Fruit fly (Drosophila melanogaster) whole organism, embryonic: ENCODE results near the gene CG6041.

Experiments used
- CG11560 ChIP-seq: fragments of 200-800 bp; sonication (Bioruptor generic); IDR thresholded peaks from 3 replicates; pipeline ENCODE4 v1.3.6; 2022; ENCODE audit warnings: missing biosample characterization, missing genetic modification characterization
- CG12155 ChIP-seq: fragments of 200-800 bp; sonication (Bioruptor generic); optimal IDR thresholded peaks from 3 replicates; lab custom pipeline; 2016; ENCODE audit warnings: missing biosample characterization, missing genetic modification characterization
- CG14710 ChIP-seq: fragments of 200-800 bp; sonication (Bioruptor generic); optimal IDR thresholded peaks from 3 replicates; lab custom pipeline; 2019; ENCODE audit warnings: missing biosample characterization, mild to moderate bottlenecking, missing genetic modification characterization, moderate library complexity
- CG14965 ChIP-seq: fragments of 200-800 bp; sonication (Bioruptor generic); optimal IDR thresholded peaks from 2 replicates; lab custom pipeline; 2016; ENCODE audit warnings: missing biosample characterization, missing genetic modification characterization, borderline replicate concordance
- CG15269 ChIP-seq: fragments of 200-800 bp; sonication (Bioruptor generic); optimal IDR thresholded peaks from 2 replicates; lab custom pipeline; 2018; ENCODE audit warnings: missing biosample characterization, mild to moderate bottlenecking, missing genetic modification characterization, moderate library complexity
- CG1832 ChIP-seq: fragments of 200-800 bp; sonication (Bioruptor generic); optimal IDR thresholded peaks from 2 replicates; lab custom pipeline; 2017; ENCODE audit warnings: missing biosample characterization, mild to moderate bottlenecking, missing genetic modification characterization, inconsistent platforms
- CG2875 ChIP-seq: fragments of 200-800 bp; sonication (Bioruptor generic); optimal IDR thresholded peaks from 2 replicates; lab custom pipeline; 2017; ENCODE audit warnings: missing biosample characterization, mild to moderate bottlenecking, missing genetic modification characterization, missing genetic modification reagents
- CG30403 ChIP-seq: fragments of 200-800 bp; sonication (Bioruptor generic); optimal IDR thresholded peaks from 3 replicates; lab custom pipeline; 2016; ENCODE audit warnings: missing biosample characterization, missing genetic modification characterization
- CG3838 ChIP-seq: fragments of 200-800 bp; sonication (Bioruptor generic); optimal IDR thresholded peaks from 3 replicates; lab custom pipeline; 2016; ENCODE audit warnings: missing biosample characterization, missing genetic modification characterization
- CG42726 ChIP-seq: fragments of 200-800 bp; sonication (Bioruptor generic); IDR thresholded peaks from 2 replicates; pipeline ENCODE4 v1.3.6; 2022; ENCODE audit warnings: missing biosample characterization, missing genetic modification characterization; ENCODE audit not compliant: partially characterized antibody
- CG4424 ChIP-seq: fragments of 200-800 bp; sonication (Bioruptor generic); optimal IDR thresholded peaks from 3 replicates; lab custom pipeline; 2016; ENCODE audit warnings: missing biosample characterization, missing genetic modification characterization
- CG6272 ChIP-seq: fragments of 200-800 bp; sonication (Bioruptor generic); IDR thresholded peaks from 2 replicates; pipeline ENCODE4 v1.3.6; 2022; ENCODE audit warnings: missing biosample characterization, missing genetic modification characterization
- CG7271 ChIP-seq: fragments of 200-800 bp; sonication (Bioruptor generic); optimal IDR thresholded peaks from 2 replicates; lab custom pipeline; 2018; ENCODE audit warnings: missing biosample characterization, mild to moderate bottlenecking, missing genetic modification characterization, moderate library complexity
- CG8281 ChIP-seq: fragments of 200-800 bp; sonication (Bioruptor generic); optimal IDR thresholded peaks from 2 replicates; lab custom pipeline; 2018; ENCODE audit warnings: missing biosample characterization, mild to moderate bottlenecking, missing genetic modification characterization, moderate library complexity
- CG8765 ChIP-seq: fragments of 200-800 bp; sonication (Bioruptor generic); IDR thresholded peaks from 2 replicates; pipeline ENCODE4 v1.3.6; 2022; ENCODE audit warnings: missing biosample characterization, missing genetic modification characterization
- CG9876 ChIP-seq: fragments of 200-800 bp; sonication (Bioruptor generic); optimal IDR thresholded peaks from 2 replicates; lab custom pipeline; 2016; ENCODE audit warnings: missing biosample characterization, missing genetic modification characterization
- CoRest ChIP-seq: fragments of 200-800 bp; sonication (Bioruptor generic); optimal IDR thresholded peaks from 3 replicates; lab custom pipeline; 2018; ENCODE audit warnings: missing biosample characterization, mild to moderate bottlenecking, missing genetic modification characterization, moderate library complexity
- Drgx ChIP-seq: fragments of 200-800 bp; sonication (Bioruptor generic); IDR thresholded peaks from 2 replicates; pipeline ENCODE4 v1.3.6; 2022; ENCODE audit warnings: missing biosample characterization, missing genetic modification characterization
- E2f1 ChIP-seq: fragments of 200-800 bp; sonication (Bioruptor generic); IDR thresholded peaks from 2 replicates; pipeline ENCODE4 v1.3.6; 2022; ENCODE audit warnings: missing biosample characterization, missing genetic modification characterization
- ERR ChIP-seq: fragments of 200-800 bp; sonication (Bioruptor generic); optimal IDR thresholded peaks from 2 replicates; lab custom pipeline; 2016; ENCODE audit warnings: missing biosample characterization, missing genetic modification characterization
- Fer1 ChIP-seq: fragments of 200-800 bp; sonication (Bioruptor generic); optimal IDR thresholded peaks from 2 replicates; lab custom pipeline; 2017; ENCODE audit warnings: missing biosample characterization, mild to moderate bottlenecking, missing genetic modification characterization
- HHEX ChIP-seq: fragments of 200-800 bp; sonication (Bioruptor generic); optimal IDR thresholded peaks from 3 replicates; lab custom pipeline; 2017; ENCODE audit warnings: missing biosample characterization, mild to moderate bottlenecking, missing genetic modification characterization, missing genetic modification reagents
- HLH4C ChIP-seq: fragments of 200-800 bp; sonication (Bioruptor generic); IDR thresholded peaks from 3 replicates; pipeline ENCODE4 v1.3.6; 2022; ENCODE audit warnings: missing biosample characterization, missing genetic modification characterization; ENCODE audit not compliant: partially characterized antibody
- Hmr ChIP-seq: fragments of 200-800 bp; sonication (Bioruptor generic); optimal IDR thresholded peaks from 3 replicates; lab custom pipeline; 2017; ENCODE audit warnings: mild to moderate bottlenecking, missing biosample characterization, missing genetic modification reagents, missing genetic modification characterization
- MESR4 ChIP-seq: fragments of 200-800 bp; sonication (Bioruptor generic); optimal IDR thresholded peaks from 2 replicates; lab custom pipeline; 2018; ENCODE audit warnings: missing biosample characterization, mild to moderate bottlenecking, missing genetic modification characterization, moderate library complexity
- Med ChIP-seq: fragments of 200-800 bp; sonication (Bioruptor generic); peaks from one replicate; lab custom pipeline; 2016; ENCODE audit warnings: missing biosample characterization, missing genetic modification characterization, mild to moderate bottlenecking, inconsistent platforms, moderate library complexity
- NfI ChIP-seq: fragments of 200-800 bp; sonication (Bioruptor generic); optimal IDR thresholded peaks from 3 replicates; lab custom pipeline; 2018; ENCODE audit warnings: missing biosample characterization, mild to moderate bottlenecking, missing genetic modification characterization, moderate library complexity
- Ptx1 ChIP-seq: fragments of 200-800 bp; sonication (Bioruptor generic); IDR thresholded peaks from 2 replicates; pipeline ENCODE4 v1.3.6; 2022; ENCODE audit warnings: missing biosample characterization, missing genetic modification characterization
- Rfx ChIP-seq: fragments of 200-800 bp; sonication (Bioruptor generic); IDR thresholded peaks from 2 replicates; pipeline ENCODE4 v1.3.6; 2022; ENCODE audit warnings: missing biosample characterization, missing genetic modification characterization
- Side ChIP-seq: fragments of 200-800 bp; sonication (Bioruptor generic); optimal IDR thresholded peaks from 2 replicates; lab custom pipeline; 2016; ENCODE audit warnings: missing biosample characterization, missing genetic modification characterization
- Sin3A ChIP-seq: fragments of >200 bp; optimal IDR thresholded peaks from 2 replicates; lab custom pipeline; 2018
- Sox102F ChIP-seq: fragments of 200-800 bp; sonication (Bioruptor generic); optimal IDR thresholded peaks from 2 replicates; lab custom pipeline; 2018; ENCODE audit warnings: missing biosample characterization, mild to moderate bottlenecking, missing genetic modification characterization, moderate library complexity
- Trl ChIP-seq, 3 experiments: fragments of >200 bp in 2 of 3; fragments of 200-800 bp in 1 of 3; sonication (Bioruptor generic) in 1 of 3; optimal IDR thresholded peaks; 2 replicates in 1 of 3; 3 replicates in 2 of 3; lab custom pipeline; 2016 to 2017; ENCODE audit warnings: missing biosample characterization in 1 of 3, missing genetic modification characterization in 1 of 3
- az2 ChIP-seq: fragments of 200-800 bp; sonication (Bioruptor generic); optimal IDR thresholded peaks from 3 replicates; lab custom pipeline; 2016; ENCODE audit warnings: missing biosample characterization, missing genetic modification characterization
- bbx ChIP-seq: fragments of 200-800 bp; sonication (Bioruptor generic); IDR thresholded peaks from 2 replicates; pipeline ENCODE4 v1.3.6; 2022; ENCODE audit warnings: missing biosample characterization, missing genetic modification characterization; ENCODE audit not compliant: partially characterized antibody
- chif ChIP-seq, 2 experiments: fragments of 200-800 bp; sonication (Bioruptor generic); optimal IDR thresholded peaks; 3 replicates each; lab custom pipeline; 2016; ENCODE audit warnings: missing biosample characterization in 2 of 2, missing genetic modification characterization in 2 of 2
- dpn ChIP-seq, 2 experiments: fragments of 200-800 bp; sonication (Bioruptor generic); optimal IDR thresholded peaks; 3 replicates each; lab custom pipeline; 2016; ENCODE audit warnings: missing biosample characterization in 2 of 2, missing genetic modification characterization in 2 of 2
- ems ChIP-seq: fragments of 200-800 bp; sonication (Bioruptor generic); optimal IDR thresholded peaks from 3 replicates; lab custom pipeline; 2016; ENCODE audit warnings: missing biosample characterization, missing genetic modification characterization
- fd96Cb ChIP-seq: fragments of 200-800 bp; sonication (Bioruptor generic); optimal IDR thresholded peaks from 2 replicates; lab custom pipeline; 2018; ENCODE audit warnings: missing biosample characterization, mild to moderate bottlenecking, missing genetic modification characterization, moderate library complexity
- grau ChIP-seq: fragments of 200-800 bp; optimal IDR thresholded peaks from 3 replicates; lab custom pipeline; 2019; ENCODE audit warnings: missing biosample characterization, mild to moderate bottlenecking, missing genetic modification characterization, moderate library complexity
- oc ChIP-seq: fragments of 200-800 bp; sonication (Bioruptor generic); optimal IDR thresholded peaks from 2 replicates; lab custom pipeline; 2018; ENCODE audit warnings: missing biosample characterization, mild to moderate bottlenecking, missing genetic modification characterization, moderate library complexity
- otp ChIP-seq: fragments of 200-800 bp; sonication (Bioruptor generic); IDR thresholded peaks from 3 replicates; pipeline ENCODE4, ENCODE4 v1.3.6; 2022; ENCODE audit warnings: missing biosample characterization, missing genetic modification characterization
- pros ChIP-seq: fragments of 200-800 bp; sonication (Bioruptor generic); optimal IDR thresholded peaks from 3 replicates; lab custom pipeline; 2019; ENCODE audit warnings: missing biosample characterization, mild to moderate bottlenecking, missing genetic modification characterization, moderate library complexity
- pzg ChIP-seq: fragments of 200-800 bp; sonication (Bioruptor generic); optimal IDR thresholded peaks from 3 replicates; lab custom pipeline; 2018; ENCODE audit warnings: missing biosample characterization, mild to moderate bottlenecking, missing genetic modification characterization, moderate library complexity
- sens-2 ChIP-seq: fragments of 200-800 bp; sonication (Bioruptor generic); IDR thresholded peaks from 2 replicates; pipeline ENCODE4 v1.3.6; 2022; ENCODE audit warnings: missing biosample characterization, missing genetic modification characterization
- seq ChIP-seq: fragments of 200-800 bp; sonication (Bioruptor generic); IDR thresholded peaks from 2 replicates; pipeline ENCODE4 v1.3.6; 2022; ENCODE audit warnings: missing biosample characterization, missing genetic modification characterization
- so ChIP-seq: fragments of 200-800 bp; sonication (Bioruptor generic); IDR thresholded peaks from 3 replicates; pipeline ENCODE4 v1.3.6; 2022; ENCODE audit warnings: missing biosample characterization, missing genetic modification characterization
- tll ChIP-seq, 2 experiments: fragments of 200-800 bp in 1 of 2; fragments of >200 bp in 1 of 2; sonication (Bioruptor generic) in 1 of 2; optimal IDR thresholded peaks; 2 replicates each; lab custom pipeline; 2017 to 2019; ENCODE audit warnings: missing biosample characterization in 2 of 2, missing genetic modification characterization in 2 of 2, mild to moderate bottlenecking in 1 of 2, moderate library complexity in 1 of 2
- ttk ChIP-seq: fragments of 200-800 bp; sonication (Bioruptor generic); IDR thresholded peaks from 2 replicates; pipeline ENCODE4 v2.1.2; 2022; ENCODE audit warnings: missing biosample characterization, missing genetic modification characterization
- wdn ChIP-seq: fragments of 200-800 bp; sonication (Bioruptor generic); IDR thresholded peaks from 2 replicates; pipeline ENCODE4 v1.3.6; 2022; ENCODE audit warnings: missing biosample characterization, missing genetic modification characterization
- yki ChIP-seq: fragments of >200 bp; optimal IDR thresholded peaks from 3 replicates; lab custom pipeline; 2018

The CG6041 gene

dm6 chrX:5907916-5908315 lies 40.0 kb upstream of the CG6041 start, which contains the start of gene CG12236 (continued):
- peak; percentile 55 for TF ChIP-seq CG9876 (GFP tag; lab: Kevin White, UChicago)
- peak; percentile 93 for TF ChIP-seq Med
- peak; percentile 54 for TF ChIP-seq Ptx1 (GFP tag; lab: Robert Waterston, UW)
- no peak for TF ChIP-seq oc (tag; lab: Kevin White, UChicago)
- TF ChIP-seq CG4424 (GFP tag; lab: Kevin White, UChicago): peak; percentile 27
- TF ChIP-seq grau (tag; lab: Kevin White, UChicago): peak; percentile 51
- peak; percentile 62 for TF ChIP-seq HHEX
- no peak for TF ChIP-seq bbx (GFP tag; lab: Robert Waterston, UW)
- no peak for TF ChIP-seq fd96Cb (tag; lab: Kevin White, UChicago)
- peak; percentile 28; the same call in 1 of the 2 replicates for TF ChIP-seq E2f1
- TF ChIP-seq CG8765 (GFP tag; lab: Robert Waterston, UW): no peak
- TF ChIP-seq Hmr (GFP tag; lab: Kevin White, UChicago): peak; percentile 71
- no peak for TF ChIP-seq ems (GFP tag; lab: Kevin White, UChicago)
- TF ChIP-seq wdn: no peak
- TF ChIP-seq CG14710 (tag; lab: Kevin White, UChicago): peak; percentile 73
- TF ChIP-seq Fer1: peak; percentile 75
- TF ChIP-seq pzg: peak; percentile 97
- TF ChIP-seq sens-2: no peak
- peak; percentile 50 for TF ChIP-seq Sin3A (lab: Kevin White, UChicago)
- peak; percentile 82 for TF ChIP-seq Rfx
- TF ChIP-seq CoRest (tag; lab: Kevin White, UChicago): peak; percentile 65
- peak; percentile 25 to 59 for TF ChIP-seq dpn (GFP tag; optimal IDR thresholded peaks at IDR 0.05; lab: Kevin White, UChicago)
- peak; percentile 12 for TF ChIP-seq pros (GFP tag; lab: Kevin White, UChicago)
- TF ChIP-seq CG2875 (GFP tag; lab: Kevin White, UChicago): no peak
- peak in 1 of 2 experiments; percentile 25 for TF ChIP-seq chif (GFP tag; optimal IDR thresholded peaks at IDR 0.05; lab: Kevin White, UChicago)
- TF ChIP-seq CG30403 (GFP tag; lab: Kevin White, UChicago): peak; percentile 30
- TF ChIP-seq Side (GFP tag; lab: Kevin White, UChicago): peak; percentile 29
- TF ChIP-seq Sox102F (GFP tag; lab: Kevin White, UChicago): no peak
- TF ChIP-seq CG7271: no peak
- TF ChIP-seq az2: no peak
- no peak for TF ChIP-seq Trl (optimal IDR thresholded peaks at IDR 0.05; lab: Kevin White, UChicago)
- peak; percentile 49 for TF ChIP-seq Trl (GFP tag; optimal IDR thresholded peaks at IDR 0.05; lab: Kevin White, UChicago)
- no peak for TF ChIP-seq CG6272 (GFP tag; lab: Robert Waterston, UW)
- TF ChIP-seq CG11560: 0 out of 3 replicates have a peak, but pooled peaks have one; percentile 50
- no peak for TF ChIP-seq yki (lab: Kevin White, UChicago)
- TF ChIP-seq CG42726 (GFP tag; lab: Robert Waterston, UW): no peak
- TF ChIP-seq HLH4C (GFP tag; lab: Robert Waterston, UW): no peak
- no peak for TF ChIP-seq CG8281 (tag; lab: Kevin White, UChicago)
- peak; percentile 20 for TF ChIP-seq ERR
- no peak for TF ChIP-seq tll (GFP tag; optimal IDR thresholded peaks at IDR 0.05; lab: Kevin White, UChicago)
- TF ChIP-seq ttk (GFP tag; lab: Robert Waterston, UW): no peak; the same call in 1 of the 2 replicates
- no peak for TF ChIP-seq CG3838 (GFP tag; lab: Kevin White, UChicago)
- no peak for TF ChIP-seq otp (GFP tag; lab: Robert Waterston, UW)
- TF ChIP-seq CG15269 (tag; lab: Kevin White, UChicago): no peak
- peak; percentile 90 for TF ChIP-seq MESR4
- peak; percentile 65 for TF ChIP-seq NfI
- TF ChIP-seq Drgx (GFP tag; lab: Robert Waterston, UW): no peak
- TF ChIP-seq so (GFP tag; lab: Robert Waterston, UW): peak; percentile 15; the same call in 1 of the 3 replicates
- no peak for TF ChIP-seq CG1832 (GFP tag; lab: Kevin White, UChicago)
- TF ChIP-seq CG14965 (GFP tag; lab: Kevin White, UChicago): no peak
- TF ChIP-seq CG12155 (GFP tag; lab: Kevin White, UChicago): peak; percentile 20
- TF ChIP-seq seq (GFP tag; lab: Robert Waterston, UW): no peak
